Fruit fly (Drosophila melanogaster) whole organism, prepupa: ENCODE results near the gene mRpL55.

Experiments used
- Blimp-1 ChIP-seq: fragments of 200-800 bp; sonication (Bioruptor generic); optimal IDR thresholded peaks from 3 replicates; lab custom pipeline; 2017; ENCODE audit warnings: missing biosample characterization, missing genetic modification characterization, mild to moderate bottlenecking, moderate library complexity, missing genetic modification reagents
- CG10669 ChIP-seq: fragments of 200-800 bp; sonication (Bioruptor generic); optimal IDR thresholded peaks from 3 replicates; lab custom pipeline; 2018; ENCODE audit warnings: missing biosample characterization, mild to moderate bottlenecking, missing genetic modification characterization, moderate library complexity
- CG11294 ChIP-seq: fragments of 200-800 bp; sonication (Bioruptor generic); IDR thresholded peaks from 2 replicates; pipeline ENCODE4 v1.3.6; 2022; ENCODE audit warnings: missing biosample characterization, missing genetic modification characterization
- CG11762 ChIP-seq: fragments of 200-800 bp; sonication (Bioruptor generic); optimal IDR thresholded peaks from 3 replicates; lab custom pipeline; 2016; ENCODE audit warnings: missing biosample characterization, missing genetic modification characterization; ENCODE audit not compliant: insufficient read depth
- CG11902 ChIP-seq: fragments of 200-800 bp; sonication (Bioruptor generic); optimal IDR thresholded peaks from 3 replicates; lab custom pipeline; 2016; ENCODE audit warnings: missing biosample characterization, missing genetic modification characterization
- CG15336 ChIP-seq: fragments of 200-800 bp; sonication (Bioruptor generic); IDR thresholded peaks from 2 replicates; pipeline ENCODE4 v1.3.6; 2022; ENCODE audit warnings: missing biosample characterization, missing genetic modification characterization
- CG1621 ChIP-seq: fragments of 200-800 bp; sonication (Bioruptor generic); optimal IDR thresholded peaks from 3 replicates; lab custom pipeline; 2018; ENCODE audit warnings: missing biosample characterization, mild to moderate bottlenecking, missing genetic modification characterization
- CG16779 ChIP-seq: fragments of 200-800 bp; sonication (Bioruptor generic); optimal IDR thresholded peaks from 3 replicates; lab custom pipeline; 2017; ENCODE audit warnings: missing biosample characterization, mild to moderate bottlenecking, missing genetic modification characterization
- CG3032 ChIP-seq: fragments of 200-800 bp; optimal IDR thresholded peaks from 2 replicates; lab custom pipeline; 2019; ENCODE audit warnings: missing biosample characterization, mild to moderate bottlenecking, missing genetic modification characterization, moderate library complexity
- CG31627 ChIP-seq: fragments of 200-800 bp; sonication (Bioruptor generic); optimal IDR thresholded peaks from 3 replicates; lab custom pipeline; 2016; ENCODE audit warnings: missing biosample characterization, missing genetic modification characterization
- CG32006 ChIP-seq: fragments of 200-800 bp; sonication (Bioruptor generic); optimal IDR thresholded peaks from 3 replicates; lab custom pipeline; 2017; ENCODE audit warnings: missing biosample characterization, mild to moderate bottlenecking, missing genetic modification characterization
- CG34406 ChIP-seq: fragments of 200-800 bp; sonication (Bioruptor generic); optimal IDR thresholded peaks from 3 replicates; lab custom pipeline; 2016; ENCODE audit warnings: missing biosample characterization, missing genetic modification characterization
- CG4318 ChIP-seq: fragments of 200-800 bp; sonication (Bioruptor generic); optimal IDR thresholded peaks from 3 replicates; lab custom pipeline; 2017; ENCODE audit warnings: missing biosample characterization, mild to moderate bottlenecking, missing genetic modification characterization
- CG6276 ChIP-seq: fragments of 200-800 bp; sonication (Bioruptor generic); optimal IDR thresholded peaks from 2 replicates; lab custom pipeline; 2017; ENCODE audit warnings: missing biosample characterization, mild to moderate bottlenecking, missing genetic modification characterization
- CG6792 ChIP-seq: fragments of 200-800 bp; sonication (Bioruptor generic); optimal IDR thresholded peaks from 3 replicates; lab custom pipeline; 2016; ENCODE audit warnings: missing biosample characterization, missing genetic modification characterization
- CG6808 ChIP-seq: fragments of 200-800 bp; sonication (Bioruptor generic); optimal IDR thresholded peaks from 3 replicates; lab custom pipeline; 2017; ENCODE audit warnings: missing biosample characterization, missing genetic modification characterization, mild to moderate bottlenecking, moderate library complexity, missing genetic modification reagents
- CG6854 ChIP-seq: fragments of 200-800 bp; sonication (Bioruptor generic); optimal IDR thresholded peaks from 2 replicates; lab custom pipeline; 2017; ENCODE audit warnings: missing biosample characterization, mild to moderate bottlenecking, missing genetic modification characterization
- CG7368 ChIP-seq: fragments of 200-800 bp; sonication (Bioruptor generic); optimal IDR thresholded peaks from 3 replicates; lab custom pipeline; 2016; ENCODE audit warnings: missing biosample characterization, missing genetic modification characterization
- CG8119 ChIP-seq: fragments of 200-800 bp; sonication (Bioruptor generic); IDR thresholded peaks from 3 replicates; pipeline ENCODE4 v1.3.6; 2022; ENCODE audit warnings: missing biosample characterization, missing genetic modification characterization
- CG8632 ChIP-seq: fragments of 200-800 bp; sonication (Bioruptor generic); optimal IDR thresholded peaks from 3 replicates; lab custom pipeline; 2016; ENCODE audit warnings: missing biosample characterization, missing genetic modification characterization
- CG9139 ChIP-seq: fragments of 200-800 bp; sonication (Bioruptor generic); optimal IDR thresholded peaks from 3 replicates; lab custom pipeline; 2017; ENCODE audit warnings: missing biosample characterization, mild to moderate bottlenecking, missing genetic modification characterization
- Eip78C ChIP-seq: fragments of 200-800 bp; sonication (Bioruptor generic); peaks from one replicate; lab custom pipeline; 2016; ENCODE audit warnings: missing biosample characterization, missing genetic modification characterization
- Eip93F ChIP-seq: fragments of 200-800 bp; sonication (Bioruptor generic); optimal IDR thresholded peaks from 2 replicates; lab custom pipeline; 2016; ENCODE audit warnings: missing biosample characterization, mild to moderate bottlenecking, missing genetic modification characterization
- Ets21C ChIP-seq: fragments of 200-800 bp; sonication (Bioruptor generic); optimal IDR thresholded peaks from 3 replicates; lab custom pipeline; 2016; ENCODE audit warnings: missing biosample characterization, missing genetic modification characterization
- Ets96B ChIP-seq: fragments of 200-800 bp; optimal IDR thresholded peaks from 2 replicates; lab custom pipeline; 2019; ENCODE audit warnings: missing biosample characterization, mild to moderate bottlenecking, missing genetic modification characterization, moderate library complexity
- Gug ChIP-seq: fragments of 200-800 bp; sonication (Bioruptor generic); IDR thresholded peaks from 2 replicates; pipeline ENCODE4 v1.3.6; 2022; ENCODE audit warnings: missing biosample characterization, missing genetic modification characterization
- Hr38 ChIP-seq: sonication (Bioruptor generic); optimal IDR thresholded peaks from 2 replicates; lab custom pipeline; 2016; ENCODE audit warnings: missing biosample characterization, missing genetic modification characterization
- Hr39 ChIP-seq: fragments of 200-800 bp; sonication (Bioruptor generic); optimal IDR thresholded peaks from 2 replicates; lab custom pipeline; 2016; ENCODE audit warnings: missing biosample characterization, missing genetic modification characterization
- Hr4 ChIP-seq: fragments of 200-800 bp; sonication (Bioruptor generic); optimal IDR thresholded peaks from 3 replicates; lab custom pipeline; 2016; ENCODE audit warnings: missing biosample characterization, missing genetic modification characterization
- Lpt ChIP-seq: fragments of 200-800 bp; sonication (Bioruptor generic); optimal IDR thresholded peaks from 3 replicates; lab custom pipeline; 2016; ENCODE audit warnings: missing biosample characterization, missing genetic modification characterization
- OdsH ChIP-seq: fragments of 200-800 bp; sonication (Bioruptor generic); optimal IDR thresholded peaks from 3 replicates; lab custom pipeline; 2016; ENCODE audit warnings: missing biosample characterization, missing genetic modification characterization
- Smox ChIP-seq: fragments of 200-800 bp; sonication (Bioruptor generic); optimal IDR thresholded peaks from 3 replicates; lab custom pipeline; 2016; ENCODE audit warnings: missing biosample characterization, missing genetic modification characterization
- Sox102F ChIP-seq: fragments of 200-800 bp; sonication (Bioruptor generic); optimal IDR thresholded peaks from 2 replicates; lab custom pipeline; 2016; ENCODE audit warnings: missing biosample characterization, mild to moderate bottlenecking, missing genetic modification characterization
- Sox14 ChIP-seq: fragments of 200-800 bp; sonication (Bioruptor generic); optimal IDR thresholded peaks from 3 replicates; lab custom pipeline; 2016; ENCODE audit warnings: missing biosample characterization, missing genetic modification characterization
- Sox15 ChIP-seq: fragments of 200-800 bp; sonication (Bioruptor generic); optimal IDR thresholded peaks from 3 replicates; lab custom pipeline; 2016; ENCODE audit warnings: missing biosample characterization, missing genetic modification characterization
- achi ChIP-seq: fragments of 200-800 bp; sonication (Bioruptor generic); optimal IDR thresholded peaks from 3 replicates; lab custom pipeline; 2016; ENCODE audit warnings: missing biosample characterization, missing genetic modification characterization
- acj6 ChIP-seq: fragments of 200-800 bp; sonication (Bioruptor generic); optimal IDR thresholded peaks from 3 replicates; lab custom pipeline; 2016; ENCODE audit warnings: missing biosample characterization, missing genetic modification characterization
- cyc ChIP-seq: fragments of 200-800 bp; sonication (Bioruptor generic); optimal IDR thresholded peaks from 3 replicates; lab custom pipeline; 2016; ENCODE audit warnings: missing biosample characterization, missing genetic modification characterization
- dac ChIP-seq: fragments of 200-800 bp; sonication (Bioruptor generic); optimal IDR thresholded peaks from 2 replicates; lab custom pipeline; 2017; ENCODE audit warnings: missing biosample characterization, mild to moderate bottlenecking, missing genetic modification characterization
- eg ChIP-seq: fragments of 200-800 bp; sonication (Bioruptor generic); IDR thresholded peaks from 3 replicates; pipeline ENCODE4 v1.3.6; 2022; ENCODE audit warnings: missing biosample characterization, missing genetic modification characterization
- esn ChIP-seq: fragments of 200-800 bp; sonication (Bioruptor generic); optimal IDR thresholded peaks from 2 replicates; lab custom pipeline; 2016; ENCODE audit warnings: missing biosample characterization, mild to moderate bottlenecking, missing genetic modification characterization, moderate library complexity
- fd59A ChIP-seq: fragments of 200-800 bp; sonication (Bioruptor generic); optimal IDR thresholded peaks from 2 replicates; lab custom pipeline; 2017; ENCODE audit warnings: missing biosample characterization, mild to moderate bottlenecking, missing genetic modification characterization, missing genetic modification reagents
- fd85E ChIP-seq: fragments of 200-800 bp; sonication (Bioruptor generic); optimal IDR thresholded peaks from 3 replicates; lab custom pipeline; 2016; ENCODE audit warnings: missing biosample characterization, missing genetic modification characterization
- fkh ChIP-seq: fragments of 200-800 bp; sonication (Bioruptor generic); optimal IDR thresholded peaks from 3 replicates; lab custom pipeline; 2017; ENCODE audit warnings: missing biosample characterization, mild to moderate bottlenecking, missing genetic modification characterization, moderate library complexity
- lz ChIP-seq: fragments of 200-800 bp; sonication (Bioruptor generic); optimal IDR thresholded peaks from 3 replicates; lab custom pipeline; 2016; ENCODE audit warnings: missing biosample characterization, missing genetic modification characterization
- pdm3 ChIP-seq: fragments of 200-800 bp; sonication (Bioruptor generic); optimal IDR thresholded peaks from 3 replicates; lab custom pipeline; 2016; ENCODE audit warnings: missing biosample characterization, missing genetic modification characterization
- salr ChIP-seq, 2 experiments: fragments of 200-800 bp; sonication (Bioruptor generic); optimal IDR thresholded peaks; 3 replicates each; lab custom pipeline; 2016 to 2018; ENCODE audit warnings: missing biosample characterization in 2 of 2, missing genetic modification characterization in 2 of 2, mild to moderate bottlenecking in 1 of 2
- spab ChIP-seq: fragments of 200-800 bp; sonication (Bioruptor generic); optimal IDR thresholded peaks from 2 replicates; lab custom pipeline; 2017; ENCODE audit warnings: missing biosample characterization, mild to moderate bottlenecking, missing genetic modification characterization, missing genetic modification reagents
- ss ChIP-seq, 2 experiments: fragments of 200-800 bp; sonication (Bioruptor generic); optimal IDR thresholded peaks; 2 replicates in 1 of 2; 3 replicates in 1 of 2; lab custom pipeline; 2017 to 2018; ENCODE audit warnings: mild to moderate bottlenecking in 2 of 2, missing biosample characterization in 2 of 2, missing genetic modification characterization in 2 of 2, moderate library complexity in 1 of 2
- svp ChIP-seq: fragments of 200-800 bp; sonication (Bioruptor generic); peaks from one replicate; lab custom pipeline; 2016; ENCODE audit warnings: missing biosample characterization, missing genetic modification characterization
- topi ChIP-seq: fragments of 200-800 bp; sonication (Bioruptor generic); optimal IDR thresholded peaks from 3 replicates; lab custom pipeline; 2016; ENCODE audit warnings: missing biosample characterization, missing genetic modification characterization
- vri ChIP-seq: fragments of 200-800 bp; sonication (Bioruptor generic); optimal IDR thresholded peaks from 3 replicates; lab custom pipeline; 2016; ENCODE audit warnings: missing biosample characterization, mild to moderate bottlenecking, missing genetic modification characterization

mRpL55 gene

DNA sequence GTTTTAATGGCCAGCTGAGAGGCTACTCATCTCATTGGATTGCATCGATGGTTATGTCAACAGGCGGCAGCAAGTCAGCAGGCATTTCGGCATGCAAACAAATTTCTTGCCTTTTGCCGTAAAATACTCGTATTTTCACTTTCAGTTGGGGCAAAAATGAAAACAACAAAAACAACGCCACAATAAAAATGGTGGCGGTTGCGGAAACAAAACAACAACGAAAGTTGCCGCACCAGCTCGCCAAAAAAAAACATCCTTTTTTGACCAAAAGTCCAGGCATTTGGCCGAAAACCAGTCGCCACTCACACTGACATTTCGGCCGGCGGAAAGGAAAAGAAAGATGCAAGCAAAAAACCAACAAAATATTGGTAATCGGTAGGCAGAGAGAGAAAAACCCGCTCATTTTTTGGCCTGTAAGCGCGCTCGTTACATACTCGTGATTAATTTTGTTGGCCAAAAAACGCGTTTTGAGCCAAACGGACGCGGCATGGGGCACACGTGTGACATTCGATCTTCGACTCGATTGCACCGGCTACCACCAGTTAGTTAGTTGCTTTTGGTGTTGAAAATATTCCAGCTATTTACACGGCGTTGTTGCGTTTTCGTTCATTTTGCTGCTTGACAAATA, 30.6 kb downstream of the mRpL55 start:
- no peak for TF ChIP-seq Sox14
- no peak for TF ChIP-seq ss (GFP tag; optimal IDR thresholded peaks at IDR 0.05; lab: Kevin White, UChicago)
- TF ChIP-seq eg (GFP tag; lab: Robert Waterston, UW) = no peak
- TF ChIP-seq Hr39 = no peak
- no peak for TF ChIP-seq CG11902 (GFP tag; lab: Kevin White, UChicago)
- no peak for TF ChIP-seq fkh
- peak; percentile 88 for TF ChIP-seq CG6854
- no peak for TF ChIP-seq OdsH (GFP tag; lab: Kevin White, UChicago)
- no peak for TF ChIP-seq CG9139 (GFP tag; lab: Kevin White, UChicago)
- TF ChIP-seq vri (GFP tag; lab: Kevin White, UChicago) = peak; percentile 52
- no peak for TF ChIP-seq CG6808 (GFP tag; lab: Kevin White, UChicago)
- no peak for TF ChIP-seq Hr4 (GFP tag; lab: Kevin White, UChicago)
- no peak for TF ChIP-seq fd85E (GFP tag; lab: Kevin White, UChicago)
- TF ChIP-seq spab (GFP tag; lab: Kevin White, UChicago) = no peak
- TF ChIP-seq Ets21C (GFP tag; lab: Kevin White, UChicago) = no peak
- TF ChIP-seq pdm3 (GFP tag; lab: Kevin White, UChicago) = no peak
- TF ChIP-seq esn (GFP tag; lab: Kevin White, UChicago) = peak; percentile 41
- TF ChIP-seq fd59A (GFP tag; lab: Kevin White, UChicago) = no peak
- TF ChIP-seq achi (GFP tag; lab: Kevin White, UChicago) = peak; percentile 0
- no peak for TF ChIP-seq Sox15 (GFP tag; lab: Kevin White, UChicago)
- peak; percentile 21 for TF ChIP-seq CG8632 (GFP tag; lab: Kevin White, UChicago)
- peak; percentile 99 for TF ChIP-seq Blimp-1 (GFP tag; lab: Kevin White, UChicago)
- no peak for TF ChIP-seq CG6792
- TF ChIP-seq Smox (GFP tag; lab: Kevin White, UChicago) = peak; percentile 20
- TF ChIP-seq CG8119 (GFP tag; lab: Robert Waterston, UW) = peak; percentile 48; the same call in 1 of the 3 replicates
- no peak for TF ChIP-seq CG15336 (GFP tag; lab: Robert Waterston, UW)
- TF ChIP-seq CG31627 (GFP tag; lab: Kevin White, UChicago) = no peak
- TF ChIP-seq Gug (GFP tag; lab: Robert Waterston, UW) = no peak
- peak; percentile 77 for TF ChIP-seq Eip78C (GFP tag; lab: Kevin White, UChicago)
- no peak for TF ChIP-seq Eip93F (GFP tag; lab: Kevin White, UChicago)
- TF ChIP-seq CG32006 (GFP tag; lab: Kevin White, UChicago) = no peak
- TF ChIP-seq Sox102F = peak; percentile 60
- no peak for TF ChIP-seq CG10669 (GFP tag; lab: Kevin White, UChicago)
- peak; percentile 5 for TF ChIP-seq CG16779 (tag; lab: Kevin White, UChicago)
- peak; percentile 37 for TF ChIP-seq topi
- TF ChIP-seq cyc (GFP tag; lab: Kevin White, UChicago) = no peak
- TF ChIP-seq dac = no peak
- TF ChIP-seq acj6 = no peak
- no peak for TF ChIP-seq Lpt (GFP tag; lab: Kevin White, UChicago)
- TF ChIP-seq CG1621 (tag; lab: Kevin White, UChicago) = no peak
- TF ChIP-seq CG34406 (GFP tag; lab: Kevin White, UChicago) = peak; percentile 40
- TF ChIP-seq CG3032 (tag; lab: Kevin White, UChicago) = no peak
- TF ChIP-seq CG11762 (GFP tag; lab: Kevin White, UChicago) = no peak
- no peak for TF ChIP-seq lz (GFP tag; lab: Kevin White, UChicago)
- TF ChIP-seq CG6276 (GFP tag; lab: Kevin White, UChicago) = peak; percentile 42
- no peak for TF ChIP-seq Ets96B (tag; lab: Kevin White, UChicago)
- TF ChIP-seq CG4318 (GFP tag; lab: Kevin White, UChicago) = no peak
- no peak for TF ChIP-seq CG11294 (GFP tag; lab: Robert Waterston, UW)
- TF ChIP-seq Hr38 (GFP tag; lab: Kevin White, UChicago) = no peak
- TF ChIP-seq CG7368 = no peak
- peak; percentile 59 for TF ChIP-seq svp (GFP tag; lab: Kevin White, UChicago)
- no peak for TF ChIP-seq salr (GFP tag; optimal IDR thresholded peaks at IDR 0.05; lab: Kevin White, UChicago)
